Fruit fly (Drosophila melanogaster) whole organism, wandering third instar larva: Measurements from ENCODE around the gene TTLL3A.

ENCODE experiments used
- Abd-B ChIP-seq: fragments of >200 bp; optimal IDR thresholded peaks from 2 replicates; lab custom pipeline; 2017; ENCODE audit warnings: missing biosample characterization, missing genetic modification characterization
- Dfd ChIP-seq: fragments of >200 bp; optimal IDR thresholded peaks from 2 replicates; lab custom pipeline; 2017; ENCODE audit warnings: missing biosample characterization, missing genetic modification characterization
- Dif ChIP-seq: fragments of 200-275, 200-300 bp; sonication (Bioruptor generic); optimal IDR thresholded peaks from 2 replicates; lab custom pipeline; 2018; ENCODE audit warnings: missing biosample characterization, missing genetic modification characterization; ENCODE audit not compliant: partially characterized antibody
- Hnf4 ChIP-seq: fragments of 200-800 bp; sonication (Bioruptor generic); optimal IDR thresholded peaks from 2 replicates; lab custom pipeline; 2016; ENCODE audit warnings: missing biosample characterization, mild to moderate bottlenecking, missing genetic modification characterization
- Hr83 ChIP-seq: fragments of 200-300 bp; sonication (Bioruptor generic); optimal IDR thresholded peaks from 2 replicates; lab custom pipeline; 2016; ENCODE audit warnings: missing biosample characterization, mild to moderate bottlenecking, missing genetic modification characterization, moderate library complexity; ENCODE audit not compliant: poor library complexity, severe bottlenecking
- Mio ChIP-seq: sonication (Bioruptor generic); optimal IDR thresholded peaks from 2 replicates; lab custom pipeline; 2016; ENCODE audit warnings: missing biosample characterization, missing genetic modification characterization
- Myc ChIP-seq: fragments of >200 bp; optimal IDR thresholded peaks from 2 replicates; lab custom pipeline; 2017
- OdsH ChIP-seq: fragments of 200-800 bp; sonication (Bioruptor generic); optimal IDR thresholded peaks from 2 replicates; lab custom pipeline; 2016; ENCODE audit warnings: missing biosample characterization, mild to moderate bottlenecking, missing genetic modification characterization
- dmrt93B ChIP-seq: fragments of 200-800 bp; sonication (Bioruptor generic); optimal IDR thresholded peaks from 2 replicates; lab custom pipeline; 2018; ENCODE audit warnings: missing biosample characterization, mild to moderate bottlenecking, missing genetic modification characterization
- dsf ChIP-seq: sonication (Bioruptor generic); optimal IDR thresholded peaks from 2 replicates; lab custom pipeline; 2016; ENCODE audit warnings: missing biosample characterization, missing genetic modification characterization, borderline replicate concordance
- h ChIP-seq: fragments of 200-800 bp; sonication (Bioruptor generic); optimal IDR thresholded peaks from 3 replicates; lab custom pipeline; 2016; ENCODE audit warnings: missing biosample characterization, mild to moderate bottlenecking, missing genetic modification characterization
- lola ChIP-seq: fragments of >200 bp; optimal IDR thresholded peaks from 2 replicates; lab custom pipeline; 2017; ENCODE audit warnings: missing biosample characterization, missing genetic modification characterization
- psq ChIP-seq: fragments of 200-800 bp; sonication (Bioruptor generic); optimal IDR thresholded peaks from 3 replicates; lab custom pipeline; 2017; ENCODE audit warnings: missing biosample characterization, mild to moderate bottlenecking, missing genetic modification characterization, moderate library complexity
- rgr ChIP-seq: fragments of 200-800 bp; sonication (Bioruptor generic); optimal IDR thresholded peaks from 3 replicates; lab custom pipeline; 2016; ENCODE audit warnings: missing biosample characterization, mild to moderate bottlenecking, missing genetic modification characterization

- TF ChIP-seq Mio (GFP tag; lab: Kevin White, UChicago) (no peak), psq (GFP tag; lab: Kevin White, UChicago) (no peak), Abd-B (GFP tag; lab: Kevin White, UChicago) (no peak), lola (no peak), dsf (GFP tag; lab: Kevin White, UChicago) (no peak), Hnf4 (no peak), Myc (lab: Kevin White, UChicago) (no peak), OdsH (GFP tag; lab: Kevin White, UChicago) (no peak), h (GFP tag; lab: Kevin White, UChicago) (no peak), Dif (no peak), Dfd (GFP tag; lab: Kevin White, UChicago) (no peak), rgr (GFP tag; lab: Kevin White, UChicago) (no peak), dmrt93B (GFP tag; lab: Kevin White, UChicago) (no peak), Hr83 (GFP tag; lab: Kevin White, UChicago) (no peak)
Observed at dm6 chr2L:6751037-6751436, 11.0 kb upstream of the TTLL3A start.
